Worm (Caenorhabditis elegans): ENCODE results near the gene Y97E10AR.3.

DNA sequence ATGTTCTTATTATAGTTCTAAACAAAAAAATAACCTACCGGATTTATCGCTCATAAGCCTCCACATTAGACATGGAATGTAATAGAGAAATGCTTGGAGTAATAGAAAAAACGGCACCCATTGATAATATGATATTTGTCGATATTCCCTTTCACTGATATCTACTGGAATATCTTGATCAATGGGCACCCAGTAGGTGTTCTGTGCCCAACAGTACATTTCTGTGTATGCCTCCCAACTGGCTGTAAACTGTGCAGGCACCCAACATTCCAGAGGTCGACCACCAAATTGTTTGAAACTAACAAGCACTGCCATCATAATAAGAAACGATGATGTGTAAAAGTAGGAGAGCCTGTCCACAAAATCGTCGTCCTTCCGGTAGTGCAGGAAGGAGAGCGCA lies 42.9 kb downstream of the Y97E10AR.3 start:
- TF ChIP-seq efl-1 (optimal IDR thresholded peaks at IDR 0.05) (no peak), efl-1 (GFP tag; optimal IDR thresholded peaks at IDR 0.05 in 1 of 2) (no peak), rnt-1 (tag; optimal IDR thresholded peaks at IDR 0.05) (no peak), lin-13 (GFP tag; optimal IDR thresholded peaks at IDR 0.05) (no peak), aly-2 (tag; optimal IDR thresholded peaks at IDR 0.05) (no peak), jun-1 (tag; optimal IDR thresholded peaks at IDR 0.05) (no peak), nhr-90 (tag; optimal IDR thresholded peaks at IDR 0.05; ENCODE audit: poor library complexity) (no peak), unc-30 (tag; optimal IDR thresholded peaks at IDR 0.05) (no peak), nhr-12 (tag; optimal IDR thresholded peaks at IDR 0.05) (no peak), snpc-4 (tag; optimal IDR thresholded peaks at IDR 0.05) (no peak), ztf-4 (tag; optimal IDR thresholded peaks at IDR 0.05) (no peak), ceh-82 (tag; optimal IDR thresholded peaks at IDR 0.05) (no peak), hpl-2 (GFP tag; optimal IDR thresholded peaks at IDR 0.05) (no peak)
